Worm (Caenorhabditis elegans): ENCODE results near the gene fbxb-30.
"Not testable (repeated sequence)": the region's sequence is repeated elsewhere in the genome, so short reads cannot be mapped to it uniquely, and the experiment has no call there.

ce11 chrII:994231-994630, 7.0 kb downstream of the fbxb-30 start, which contains the start of gene F45D11.7:
- TF ChIP-seq ceh-30, fkh-6, nhr-11, pqm-1, unc-42 (tag; optimal IDR thresholded peaks at IDR 0.05): not testable (repeated sequence)
